Fruit fly (Drosophila melanogaster): ENCODE data around the gene CG2909.

CG2909 gene

dm6 chrX:10326346-10326830, at the start of gene CG2909:
TSS of gene CG2909 (plus strand) at chrX:10326464.
- TF ChIP-seq CG8478 (optimal IDR thresholded peaks at IDR 0.05) (no peak), CTCF (optimal IDR thresholded peaks at IDR 0.05) (no peak)

- TF ChIP-seq CTCF (optimal IDR thresholded peaks at IDR 0.05): no peak
- TF ChIP-seq CG8478 (optimal IDR thresholded peaks at IDR 0.05): no peak
Observed at dm6 chrX:10289935-10290760, 36.1 kb upstream of the CG2909 start.

dm6 chrX:10290761-10291041, 35.6 kb upstream of the CG2909 start:
- no peak for TF ChIP-seq CTCF (optimal IDR thresholded peaks at IDR 0.05)
- no peak for TF ChIP-seq CG8478 (optimal IDR thresholded peaks at IDR 0.05)

dm6 chrX:10300140-10300539, 26.1 kb upstream of the CG2909 start:
- TF ChIP-seq CG8478 (optimal IDR thresholded peaks at IDR 0.05) (no peak), CTCF (optimal IDR thresholded peaks at IDR 0.05) (no peak)

- no peak for TF ChIP-seq CG8478 (optimal IDR thresholded peaks at IDR 0.05)
- no peak for TF ChIP-seq CTCF (optimal IDR thresholded peaks at IDR 0.05)
Observed at dm6 chrX:10307955-10308354, 18.3 kb upstream of the CG2909 start.

dm6 chrX:10308996-10309395, 17.3 kb upstream of the CG2909 start:
- TF ChIP-seq CTCF (optimal IDR thresholded peaks at IDR 0.05): no peak
- no peak for TF ChIP-seq CG8478 (optimal IDR thresholded peaks at IDR 0.05)

- no peak for TF ChIP-seq CTCF (optimal IDR thresholded peaks at IDR 0.05)
- no peak for TF ChIP-seq CG8478 (optimal IDR thresholded peaks at IDR 0.05)
Observed at dm6 chrX:10318416-10318961, 7.8 kb upstream of the CG2909 start.

- TF ChIP-seq CG8478 (optimal IDR thresholded peaks at IDR 0.05) (no peak), CTCF (optimal IDR thresholded peaks at IDR 0.05) (no peak)
Observed at dm6 chrX:10318962-10319571, 7.2 kb upstream of the CG2909 start.

dm6 chrX:10320425-10320978, 5.8 kb upstream of the CG2909 start:
- no peak for TF ChIP-seq CTCF (optimal IDR thresholded peaks at IDR 0.05)
- no peak for TF ChIP-seq CG8478 (optimal IDR thresholded peaks at IDR 0.05)

- TF ChIP-seq CG8478 (optimal IDR thresholded peaks at IDR 0.05): no peak
Observed at dm6 chrX:10322292-10322691, 4.0 kb upstream of the CG2909 start.

dm6 chrX:10324836-10325566, 1.3 kb upstream of the CG2909 start:
- TF ChIP-seq CTCF (optimal IDR thresholded peaks at IDR 0.05): no peak
- TF ChIP-seq CG8478 (optimal IDR thresholded peaks at IDR 0.05): no peak

dm6 chrX:10325567-10326345, 508 bp upstream of the CG2909 start, which contains the start of gene alpha-Man-Ia:
TSS of gene alpha-Man-Ia (minus strand) at chrX:10325958.
- TF ChIP-seq CG8478 (optimal IDR thresholded peaks at IDR 0.05): no peak
- TF ChIP-seq CTCF (optimal IDR thresholded peaks at IDR 0.05): peak in 1 of 2 experiments; percentile 21

- TF ChIP-seq CTCF (optimal IDR thresholded peaks at IDR 0.05): peak; percentile 39 to 49
- TF ChIP-seq CG8478 (optimal IDR thresholded peaks at IDR 0.05): no peak
Observed at dm6 chrX:10329659-10330289, 3.5 kb downstream of the CG2909 start, which contains the start of gene Gip. TSS of gene Gip (minus strand) at chrX:10329872.

- no peak for TF ChIP-seq CG8478 (optimal IDR thresholded peaks at IDR 0.05)
- TF ChIP-seq CTCF (optimal IDR thresholded peaks at IDR 0.05): no peak
Observed at dm6 chrX:10331718-10332117, 5.5 kb downstream of the CG2909 start, which contains the start of gene CG15306. TSS of gene CG15306 (minus strand) at chrX:10331818.
